Worm (Caenorhabditis elegans) whole organism, L2 larva: ENCODE data around the gene R04E5.7.

Source experiments
- C34F6.9 ChIP-seq: fragments of 150-350 bp; optimal IDR thresholded peaks from 2 replicates; lab custom pipeline; 2014; ENCODE audit warnings: missing biosample characterization, missing genetic modification characterization
- aly-2 ChIP-seq: fragments of 150-350 bp; optimal IDR thresholded peaks from 2 replicates; lab custom pipeline; 2014; ENCODE audit warnings: missing biosample characterization, missing genetic modification characterization
- ama-1 ChIP-seq: fragments of 150-350 bp; optimal IDR thresholded peaks from 2 replicates; lab custom pipeline; 2018; ENCODE audit warnings: inconsistent platforms
- elt-3 ChIP-seq: sonication (generic microtip); optimal IDR thresholded peaks from 2 replicates; lab custom pipeline; 2017; ENCODE audit warnings: missing biosample characterization, missing genetic modification characterization
- gmeb-1 ChIP-seq: fragments of 150-350 bp; optimal IDR thresholded peaks from 2 replicates; lab custom pipeline; 2014; ENCODE audit warnings: missing biosample characterization, missing genetic modification characterization
- nhr-129 ChIP-seq: fragments of 150-350 bp; optimal IDR thresholded peaks from 2 replicates; lab custom pipeline; 2014; ENCODE audit warnings: missing biosample characterization, missing genetic modification characterization
- peb-1 ChIP-seq: fragments of 150-350 bp; optimal IDR thresholded peaks from 2 replicates; lab custom pipeline; 2014; ENCODE audit warnings: missing biosample characterization, missing genetic modification characterization
- snpc-4 ChIP-seq: fragments of 150-350 bp; optimal IDR thresholded peaks from 2 replicates; lab custom pipeline; 2014; ENCODE audit warnings: missing biosample characterization, missing genetic modification characterization
- unc-62 ChIP-seq: fragments of 150-350 bp; optimal IDR thresholded peaks from 2 replicates; lab custom pipeline; 2014; ENCODE audit warnings: missing biosample characterization, missing genetic modification reagents, missing genetic modification characterization
- ztf-11 ChIP-seq: sonication (generic microtip); optimal IDR thresholded peaks from 2 replicates; lab custom pipeline; 2017; ENCODE audit warnings: missing biosample characterization, missing genetic modification characterization

ce11 chrX:8819815-8820415, 22.9 kb upstream of the R04E5.7 start:
- TF ChIP-seq ama-1 (lab: Kevin White, UChicago) (no peak), snpc-4 (no peak), unc-62 (GFP tag; lab: Kevin White, UChicago) (no peak), elt-3 (no peak), ztf-11 (tag; lab: Kevin White, UChicago) (no peak), aly-2 (tag; lab: Kevin White, UChicago) (no peak), peb-1 (tag; lab: Kevin White, UChicago) (no peak), nhr-129 (tag; lab: Kevin White, UChicago) (no peak), C34F6.9 (tag; lab: Kevin White, UChicago) (no peak), gmeb-1 (tag; lab: Kevin White, UChicago) (no peak)
